Worm (Caenorhabditis elegans): ENCODE results near the gene srh-17.

- TF ChIP-seq skn-1 (tag; optimal IDR thresholded peaks at IDR 0.05) (no peak), zag-1 (tag; optimal IDR thresholded peaks at IDR 0.05) (no peak), nfya-1 (tag; optimal IDR thresholded peaks at IDR 0.05; ENCODE audit: insufficient read depth) (no peak), ztf-4 (tag; optimal IDR thresholded peaks at IDR 0.05) (no peak), fkh-10 (GFP tag; optimal IDR thresholded peaks at IDR 0.05) (no peak), nhr-77 (tag; optimal IDR thresholded peaks at IDR 0.05) (no peak), nhr-237 (tag; optimal IDR thresholded peaks at IDR 0.05) (no peak), ztf-11 (tag; optimal IDR thresholded peaks at IDR 0.05) (no peak), nhr-28 (tag; optimal IDR thresholded peaks at IDR 0.05) (no peak), ceh-82 (tag; optimal IDR thresholded peaks at IDR 0.05) (no peak)
These were observed 3.0 kb upstream of the srh-17 start, which contains the start of gene slc-25A29 for ce11 chrV:14658131-14658530.
